Worm (Caenorhabditis elegans): Measurements from ENCODE around the gene F43C9.2.

Gene F43C9.2

ce11 chrX:4818872-4819271 is 35.5 kb downstream of the F43C9.2 start:
- no peak for TF ChIP-seq nhr-23 (tag; optimal IDR thresholded peaks at IDR 0.05)
- no peak for TF ChIP-seq nhr-6 (tag; optimal IDR thresholded peaks at IDR 0.05)
- TF ChIP-seq blmp-1 (tag; optimal IDR thresholded peaks at IDR 0.05; ENCODE audit: insufficient read depth): no peak
- TF ChIP-seq crh-2 (tag; optimal IDR thresholded peaks at IDR 0.05): peak; percentile 39
- peak; percentile 43 for TF ChIP-seq sma-9 (GFP tag; optimal IDR thresholded peaks at IDR 0.05)
- TF ChIP-seq sma-9 (tag; optimal IDR thresholded peaks at IDR 0.05): no peak
- peak; percentile 89 for TF ChIP-seq fos-1 (tag; optimal IDR thresholded peaks at IDR 0.05)
- no peak for TF ChIP-seq lsy-2 (tag; optimal IDR thresholded peaks at IDR 0.05)
- TF ChIP-seq ztf-4 (tag; optimal IDR thresholded peaks at IDR 0.05): no peak
- no peak for TF ChIP-seq aly-2 (tag; optimal IDR thresholded peaks at IDR 0.05)
- TF ChIP-seq nhr-25 (tag; optimal IDR thresholded peaks at IDR 0.05): no peak

DNA sequence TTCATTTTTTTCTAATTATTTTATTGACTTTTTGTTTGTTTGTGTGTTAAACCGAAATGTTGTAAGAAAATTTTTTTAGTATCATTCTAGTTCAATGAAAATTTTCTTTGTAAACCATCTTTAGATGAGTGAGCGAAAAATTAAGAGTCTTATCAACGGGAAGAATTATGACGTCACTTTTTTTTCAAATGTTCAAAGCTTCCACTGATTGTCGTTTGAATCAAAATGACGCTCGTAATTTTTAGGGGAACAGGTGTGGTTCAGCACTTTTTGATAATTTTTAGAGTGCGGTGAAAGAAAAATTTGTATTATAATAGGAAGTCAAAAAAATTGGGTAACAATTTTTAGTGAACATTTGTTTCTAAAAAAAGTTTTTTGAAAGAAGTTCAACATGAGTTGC is 38.2 kb downstream of the F43C9.2 start:
- TF ChIP-seq fos-1 (tag; optimal IDR thresholded peaks at IDR 0.05) (peak; percentile 86), F13H6.1 (tag; optimal IDR thresholded peaks at IDR 0.05) (no peak), unc-62 (GFP tag; optimal IDR thresholded peaks at IDR 0.05) (no peak), crh-2 (tag; optimal IDR thresholded peaks at IDR 0.05) (peak; percentile 19), sma-9 (GFP tag; optimal IDR thresholded peaks at IDR 0.05) (no peak), sma-9 (tag; optimal IDR thresholded peaks at IDR 0.05) (no peak)

- TF ChIP-seq sma-3 (GFP tag; optimal IDR thresholded peaks at IDR 0.05) (no peak), crh-2 (tag; optimal IDR thresholded peaks at IDR 0.05) (peak; percentile 9), fos-1 (tag; optimal IDR thresholded peaks at IDR 0.05) (peak; percentile 92)
Measured at ce11 chrX:4822262-4822661, 38.8 kb downstream of the F43C9.2 start, which contains the start of gene R08E3.1. Gene R08E3.1, plus strand, starts transcription at chrX:4822647.
